Fruit fly (Drosophila melanogaster) whole organism, wandering third instar larva: ENCODE measurements around the gene ClpP.

Experiments
- Abd-B ChIP-seq: fragments of >200 bp; optimal IDR thresholded peaks from 2 replicates; lab custom pipeline; 2017; ENCODE audit warnings: missing biosample characterization, missing genetic modification characterization
- CG32264 ChIP-seq: fragments of 200-800 bp; sonication (Bioruptor generic); optimal IDR thresholded peaks from 2 replicates; lab custom pipeline; 2016; ENCODE audit warnings: missing biosample characterization, missing genetic modification characterization
- CrebA ChIP-seq: fragments of 200-800 bp; sonication (Bioruptor generic); optimal IDR thresholded peaks from 2 replicates; lab custom pipeline; 2016; ENCODE audit warnings: missing biosample characterization, mild to moderate bottlenecking, missing genetic modification characterization, borderline replicate concordance
- Dfd ChIP-seq: fragments of >200 bp; optimal IDR thresholded peaks from 2 replicates; lab custom pipeline; 2017; ENCODE audit warnings: missing biosample characterization, missing genetic modification characterization
- GATAd ChIP-seq: sonication (Bioruptor generic); optimal IDR thresholded peaks from 2 replicates; lab custom pipeline; 2016; ENCODE audit warnings: missing biosample characterization, missing genetic modification characterization
- HLH106 ChIP-seq: fragments of 200-800 bp; optimal IDR thresholded peaks from 3 replicates; lab custom pipeline; 2019; ENCODE audit warnings: missing biosample characterization, mild to moderate bottlenecking, missing genetic modification characterization, moderate library complexity
- Myc ChIP-seq: fragments of >200 bp; optimal IDR thresholded peaks from 2 replicates; lab custom pipeline; 2017
- N ChIP-seq: fragments of >200 bp; optimal IDR thresholded peaks from 2 replicates; lab custom pipeline; 2018; ENCODE audit warnings: missing biosample characterization, missing external identifiers, missing genetic modification characterization
- OdsH ChIP-seq: fragments of 200-800 bp; sonication (Bioruptor generic); optimal IDR thresholded peaks from 2 replicates; lab custom pipeline; 2016; ENCODE audit warnings: missing biosample characterization, mild to moderate bottlenecking, missing genetic modification characterization
- Rel ChIP-seq, 2 experiments: fragments of 200-800 bp; sonication (Bioruptor generic) in 1 of 2; optimal IDR thresholded peaks; 2 replicates in 1 of 2; 3 replicates in 1 of 2; lab custom pipeline; 2016 to 2019; ENCODE audit warnings: mild to moderate bottlenecking in 2 of 2, missing biosample characterization in 2 of 2, missing genetic modification characterization in 2 of 2, moderate library complexity in 1 of 2
- Sp1 ChIP-seq: fragments of 200-800 bp; sonication (Bioruptor generic); optimal IDR thresholded peaks from 3 replicates; lab custom pipeline; 2019; ENCODE audit warnings: missing biosample characterization, mild to moderate bottlenecking, missing genetic modification characterization, moderate library complexity
- Vsx2 ChIP-seq: fragments of 200-300, 225-300 bp; sonication (Bioruptor generic); optimal IDR thresholded peaks from 2 replicates; lab custom pipeline; 2018; ENCODE audit warnings: missing biosample characterization, missing genetic modification characterization; ENCODE audit not compliant: partially characterized antibody
- br ChIP-seq: fragments of 200-800 bp; sonication (Bioruptor generic); optimal IDR thresholded peaks from 2 replicates; lab custom pipeline; 2016; ENCODE audit warnings: missing biosample characterization, missing genetic modification characterization
- dl ChIP-seq, 2 experiments: fragments of 175-275, 200-275 bp in 1 of 2; fragments of 200-275 bp in 1 of 2; sonication (Bioruptor generic); optimal IDR thresholded peaks; lab custom pipeline; 2018; ENCODE audit warnings: mild to moderate bottlenecking in 2 of 2, missing biosample characterization in 2 of 2, missing genetic modification characterization in 2 of 2, moderate library complexity in 2 of 2; ENCODE audit not compliant: partially characterized antibody in 2 of 2, insufficient read depth in 1 of 2
- dmrt93B ChIP-seq: fragments of 200-800 bp; sonication (Bioruptor generic); optimal IDR thresholded peaks from 2 replicates; lab custom pipeline; 2018; ENCODE audit warnings: missing biosample characterization, mild to moderate bottlenecking, missing genetic modification characterization
- dsf ChIP-seq: sonication (Bioruptor generic); optimal IDR thresholded peaks from 2 replicates; lab custom pipeline; 2016; ENCODE audit warnings: missing biosample characterization, missing genetic modification characterization, borderline replicate concordance
- foxo ChIP-seq, 2 experiments: fragments of 200-800 bp; sonication (Bioruptor generic); optimal IDR thresholded peaks; 2 replicates in 1 of 2; 3 replicates in 1 of 2; lab custom pipeline; 2016 to 2017; ENCODE audit warnings: missing biosample characterization in 2 of 2, missing genetic modification characterization in 2 of 2
- fru ChIP-seq: fragments of 200-800 bp; sonication (Bioruptor generic); optimal IDR thresholded peaks from 3 replicates; lab custom pipeline; 2016; ENCODE audit warnings: missing biosample characterization, mild to moderate bottlenecking, missing genetic modification characterization
- h ChIP-seq: fragments of 200-800 bp; sonication (Bioruptor generic); optimal IDR thresholded peaks from 3 replicates; lab custom pipeline; 2016; ENCODE audit warnings: missing biosample characterization, mild to moderate bottlenecking, missing genetic modification characterization
- jim ChIP-seq: fragments of 175-275, 200-325 bp; sonication (Bioruptor generic); optimal IDR thresholded peaks from 2 replicates; lab custom pipeline; 2016; ENCODE audit warnings: missing biosample characterization, mild to moderate bottlenecking, missing genetic modification characterization
- sage ChIP-seq: fragments of 200-800 bp; sonication (Bioruptor generic); optimal IDR thresholded peaks from 2 replicates; lab custom pipeline; 2016; ENCODE audit warnings: missing biosample characterization, mild to moderate bottlenecking, missing genetic modification characterization
- sv ChIP-seq: fragments of 200-800 bp; sonication (Bioruptor generic); optimal IDR thresholded peaks from 3 replicates; lab custom pipeline; 2016; ENCODE audit warnings: missing biosample characterization, missing genetic modification characterization
- tai ChIP-seq: sonication (Bioruptor generic); optimal IDR thresholded peaks from 2 replicates; lab custom pipeline; 2016; ENCODE audit warnings: missing biosample characterization, missing genetic modification characterization

ClpP gene

DNA sequence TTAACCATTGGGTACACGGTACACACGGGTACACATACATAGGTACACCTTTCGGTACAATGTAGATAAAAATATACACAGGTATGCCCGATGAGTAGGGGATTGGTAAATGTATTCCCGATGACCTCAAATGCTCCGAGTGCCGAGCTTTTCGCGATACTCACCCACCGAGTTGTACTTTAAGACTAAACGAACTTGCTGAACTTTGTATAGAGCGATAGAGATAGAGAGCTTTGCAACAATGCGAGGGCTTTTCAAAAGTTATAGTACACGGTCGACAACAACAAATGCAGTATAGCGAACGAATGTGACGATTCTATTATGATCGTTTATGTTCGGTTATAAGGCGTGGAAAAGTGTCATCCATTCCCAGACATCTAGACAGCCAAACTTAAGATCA is 35.0 kb upstream of the ClpP start:
- TF ChIP-seq CrebA (GFP tag; lab: Kevin White, UChicago) (no peak), Rel (GFP tag; optimal IDR thresholded peaks at IDR 0.05; lab: Kevin White, UChicago) (peak; percentile 21), Rel (tag; optimal IDR thresholded peaks at IDR 0.05; lab: Kevin White, UChicago) (no peak)

DNA sequence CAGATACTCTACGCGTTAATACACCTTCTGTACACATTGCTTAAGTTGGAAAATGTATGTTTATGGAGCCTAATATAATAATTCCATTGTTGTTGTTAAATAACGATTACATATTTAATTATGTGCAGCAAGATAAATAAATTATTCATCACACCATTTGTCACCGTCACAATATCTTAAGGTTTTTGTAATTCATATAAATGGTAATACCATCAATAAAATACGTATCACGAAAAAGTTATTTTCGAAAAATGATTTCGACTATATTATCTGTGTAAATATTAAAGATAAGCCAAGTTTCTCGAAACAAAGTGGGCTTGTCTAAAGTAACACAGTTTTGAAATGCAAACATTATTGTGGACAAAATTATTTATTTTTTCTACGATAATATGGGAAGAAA is 34.4 kb upstream of the ClpP start, which contains the start of gene CG4995:
CG4995 (plus strand) TSS at position 301 of the 400 bp plus-strand sequence.
- no peak for TF ChIP-seq h (GFP tag; lab: Kevin White, UChicago)
- no peak for TF ChIP-seq dsf
- no peak for TF ChIP-seq tai (GFP tag; lab: Kevin White, UChicago)
- TF ChIP-seq Rel (GFP tag; optimal IDR thresholded peaks at IDR 0.05; lab: Kevin White, UChicago), result no peak
- TF ChIP-seq Rel (tag; optimal IDR thresholded peaks at IDR 0.05; lab: Kevin White, UChicago), result no peak
- TF ChIP-seq Myc (lab: Kevin White, UChicago), result no peak
- TF ChIP-seq br (GFP tag; lab: Kevin White, UChicago), result no peak
- no peak for TF ChIP-seq sage
- no peak for TF ChIP-seq Abd-B (GFP tag; lab: Kevin White, UChicago)
- TF ChIP-seq dmrt93B (GFP tag; lab: Kevin White, UChicago), result no peak
- no peak for TF ChIP-seq foxo (GFP tag; optimal IDR thresholded peaks at IDR 0.05; lab: Kevin White, UChicago)
- no peak for TF ChIP-seq CG32264 (GFP tag; lab: Kevin White, UChicago)
- no peak for TF ChIP-seq sv (GFP tag; lab: Kevin White, UChicago)

DNA sequence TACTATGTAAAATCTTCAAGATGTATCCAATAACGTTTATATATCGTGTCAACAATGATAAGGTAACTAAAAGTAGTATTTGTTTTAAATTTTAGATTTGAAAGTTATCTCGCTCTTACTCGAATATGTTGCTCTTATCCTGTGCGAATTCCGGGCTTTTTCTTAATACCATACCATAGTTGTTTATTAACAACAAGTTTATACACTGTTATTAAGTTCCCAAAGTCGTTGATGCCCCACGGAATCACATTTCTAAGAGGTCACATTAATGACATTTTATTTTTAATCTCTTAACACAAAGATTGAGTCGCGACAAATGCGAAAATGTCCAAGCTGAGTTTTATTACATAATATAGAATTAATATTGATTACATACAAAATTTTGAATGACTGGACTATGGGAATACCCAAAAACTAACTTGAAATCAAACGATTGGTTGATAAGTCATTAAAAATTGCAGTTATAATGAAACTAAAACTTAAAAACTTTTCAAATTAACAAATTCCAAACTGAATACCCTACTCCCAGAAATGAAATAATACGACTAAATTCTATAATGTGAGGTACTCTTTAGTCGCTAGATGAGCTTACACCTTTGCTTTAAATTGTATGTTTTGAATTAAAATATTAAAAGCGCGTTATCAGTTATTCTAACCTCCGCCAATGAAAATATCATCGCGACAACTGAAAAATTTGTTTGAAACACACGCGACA is 33.7 kb upstream of the ClpP start, which contains the start of gene CG5381:
CG5381 (minus strand) TSS at position 330 of the 715 bp plus-strand sequence.
- no peak for TF ChIP-seq Rel (GFP tag; optimal IDR thresholded peaks at IDR 0.05; lab: Kevin White, UChicago)
- peak; percentile 77 for TF ChIP-seq Rel (tag; optimal IDR thresholded peaks at IDR 0.05; lab: Kevin White, UChicago)
- TF ChIP-seq Abd-B (GFP tag; lab: Kevin White, UChicago), result no peak
- TF ChIP-seq, all 38 proteins: peak for 1

DNA sequence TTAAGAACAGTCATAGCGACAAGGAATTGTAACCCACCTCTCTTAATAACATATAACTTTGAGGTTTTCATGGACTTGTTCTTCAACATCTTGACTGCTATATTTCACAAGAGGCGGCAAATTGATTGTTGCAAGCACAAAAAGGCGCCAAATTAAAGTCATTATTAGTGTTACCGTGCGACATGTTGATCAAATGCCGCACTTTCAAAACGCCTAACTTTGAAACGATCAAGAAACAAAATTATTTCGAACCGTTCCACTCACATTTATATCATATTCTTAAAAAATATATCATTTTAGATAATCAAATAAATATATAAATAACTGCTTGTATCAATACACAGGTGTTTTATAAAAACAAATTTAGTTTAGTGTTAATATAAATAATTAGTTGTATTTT is 28.8 kb upstream of the ClpP start, which contains the start of gene RnrL:
RnrL (minus strand) TSS at position 154 of the 400 bp plus-strand sequence.
- TF ChIP-seq Sp1, result no peak
- no peak for TF ChIP-seq GATAd (GFP tag; lab: Kevin White, UChicago)
- no peak for TF ChIP-seq Dfd

DNA sequence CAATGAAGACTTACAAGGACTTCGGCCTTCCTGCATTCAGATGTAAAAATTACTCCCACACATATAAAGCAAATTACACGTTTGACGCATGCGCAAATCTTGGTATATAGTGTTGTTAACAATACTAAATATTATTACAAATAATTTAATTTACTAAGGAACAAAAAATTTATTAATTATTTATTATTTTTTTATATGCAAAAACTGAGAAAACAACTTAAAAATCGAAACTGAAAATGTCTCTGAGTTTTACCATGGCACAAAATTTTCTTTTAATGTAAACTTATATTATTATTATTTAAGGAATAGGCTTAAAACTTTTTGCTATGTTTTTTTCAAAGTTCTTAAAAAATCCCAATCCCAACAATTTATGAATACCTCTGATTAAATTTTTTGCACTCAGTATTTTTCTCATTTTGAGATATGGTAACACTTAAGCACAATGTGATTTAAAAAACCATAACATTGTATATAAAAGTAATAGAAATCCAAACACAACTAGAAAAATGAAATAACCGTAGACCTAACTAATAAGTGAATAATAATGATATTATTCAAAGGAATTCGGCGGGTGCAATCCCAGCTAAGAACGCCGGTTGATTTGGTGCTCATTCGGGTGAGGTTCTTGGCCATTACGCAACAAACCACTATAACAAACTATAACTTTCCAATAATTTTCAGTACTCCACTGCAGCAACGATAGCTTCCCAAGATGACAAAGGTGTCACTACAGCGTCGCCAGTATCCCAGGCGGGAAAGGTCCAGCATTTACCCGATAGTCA is 25.3 kb upstream of the ClpP start, which contains the start of the genes Schip1 and Cox10:
Schip1 (minus strand) TSS at position 51 of the 782 bp plus-strand sequence.
Cox10 (plus strand) TSS at position 406 of the 782 bp plus-strand sequence.
- TF ChIP-seq foxo (GFP tag; optimal IDR thresholded peaks at IDR 0.05; lab: Kevin White, UChicago) (no peak), GATAd (GFP tag; lab: Kevin White, UChicago) (no peak), OdsH (no peak), fru (GFP tag; lab: Kevin White, UChicago) (no peak), dsf (no peak), tai (GFP tag; lab: Kevin White, UChicago) (no peak), Abd-B (GFP tag; lab: Kevin White, UChicago) (no peak), Myc (lab: Kevin White, UChicago) (no peak), CG32264 (GFP tag; lab: Kevin White, UChicago) (no peak), jim (GFP tag; lab: Kevin White, UChicago) (no peak), Sp1 (no peak), HLH106 (tag; lab: Kevin White, UChicago) (no peak), Vsx2 (no peak), sv (GFP tag; lab: Kevin White, UChicago) (no peak), dl (GFP tag; optimal IDR thresholded peaks at IDR 0.05; lab: Kevin White, UChicago; ENCODE audit: insufficient read depth in 1 of 2, partially characterized antibody in 2 of 2) (no peak), br (GFP tag; lab: Kevin White, UChicago) (no peak), Rel (GFP tag; optimal IDR thresholded peaks at IDR 0.05; lab: Kevin White, UChicago) (no peak), Rel (tag; optimal IDR thresholded peaks at IDR 0.05; lab: Kevin White, UChicago) (no peak), N (GFP tag; lab: Kevin White, UChicago) (no peak), h (GFP tag; lab: Kevin White, UChicago) (no peak)
